Worm (Caenorhabditis elegans) whole organism, dauer: ENCODE measurements around the gene tbx-43.

Source experiments
- unc-62 ChIP-seq: sonication (generic microtip); optimal IDR thresholded peaks from 2 replicates; lab custom pipeline; 2017; ENCODE audit warnings: missing biosample characterization, missing genetic modification reagents, missing genetic modification characterization

tbx-43 gene

DNA sequence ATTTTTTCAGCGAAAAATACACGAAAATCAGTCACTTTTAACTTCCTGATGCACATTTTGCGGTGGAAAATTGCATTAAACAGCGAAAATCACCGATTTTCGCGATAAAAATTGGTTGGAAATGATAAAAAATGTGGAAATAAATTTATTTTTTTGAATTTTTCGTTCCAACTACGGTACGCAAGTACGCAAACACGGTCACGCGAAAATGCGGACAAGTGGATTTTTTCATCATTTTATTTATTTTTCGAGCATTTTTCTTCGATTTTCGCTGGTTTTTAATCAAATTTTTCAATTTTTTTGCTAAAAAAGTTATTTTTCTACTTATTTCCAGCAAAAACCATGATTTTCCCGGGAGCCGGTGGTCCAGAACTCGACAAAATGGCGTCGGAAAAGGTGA lies 7.6 kb upstream of the tbx-43 start, which contains the start of gene Y39A3CL.3:
TSS of gene Y39A3CL.3 (plus strand) at position 335 of the 400 bp plus-strand sequence.
- TF ChIP-seq unc-62 (GFP tag; lab: Kevin White, UChicago), result no peak

DNA sequence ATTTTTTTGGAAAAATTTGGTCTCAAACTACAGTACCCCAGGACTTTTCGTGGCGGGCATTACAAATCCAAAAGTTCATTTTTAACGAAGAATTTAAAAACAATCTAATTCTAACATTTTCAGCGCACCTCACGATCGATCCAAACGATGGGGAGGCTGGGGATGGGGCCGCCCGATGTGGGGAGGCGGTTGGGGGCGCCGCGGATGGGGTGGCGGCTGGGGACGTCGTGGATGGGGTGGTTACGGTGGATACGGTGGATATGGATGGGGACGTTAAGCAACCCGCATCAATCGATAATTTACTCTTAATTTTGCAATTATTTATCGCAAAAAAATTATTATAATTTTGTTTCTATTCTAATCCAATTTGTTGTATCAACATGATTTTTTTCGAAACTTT lies 5.4 kb downstream of the tbx-43 start:
- TF ChIP-seq unc-62 (GFP tag; lab: Kevin White, UChicago), result no peak

- no peak for TF ChIP-seq unc-62 (GFP tag; lab: Kevin White, UChicago)
Observed at ce11 chrIII:1763222-1763621, 6.7 kb downstream of the tbx-43 start, which contains the start of gene cnc-6. cnc-6 (plus strand) TSS chrIII:1763522.

DNA sequence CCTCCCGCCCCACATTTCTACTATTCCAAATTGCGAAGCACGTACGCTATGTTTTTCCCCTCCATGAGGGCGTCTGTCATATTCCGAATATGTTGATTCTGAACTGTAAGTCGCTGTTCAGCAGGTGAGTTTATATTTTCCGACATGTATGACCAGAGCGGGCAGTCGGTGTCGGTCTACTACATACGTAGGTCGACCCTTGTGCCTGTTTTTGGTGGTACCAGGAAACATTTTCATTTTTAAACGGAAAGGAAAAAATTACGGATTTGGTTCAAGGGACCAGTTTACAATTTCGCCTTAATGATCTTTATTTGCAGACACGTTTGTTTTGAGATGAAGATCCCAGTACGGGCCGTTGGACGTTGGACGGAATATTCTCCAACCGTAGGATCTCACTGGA lies 11.3 kb downstream of the tbx-43 start, which contains the start of gene Y46E12A.2:
TSS of gene Y46E12A.2 (plus strand) at position 301 of the 400 bp plus-strand sequence.
- TF ChIP-seq unc-62 (GFP tag; lab: Kevin White, UChicago), result no peak

ce11 chrIII:1758151-1758550 lies 11.7 kb downstream of the tbx-43 start, which contains the start of gene Y46E12A.5:
Y46E12A.5 (minus strand) TSS chrIII:1758251.
- no peak for TF ChIP-seq unc-62 (GFP tag; lab: Kevin White, UChicago)

- no peak for TF ChIP-seq unc-62 (GFP tag; lab: Kevin White, UChicago)
Observed at ce11 chrIII:1754842-1755241, 15.1 kb downstream of the tbx-43 start, which contains the start of gene Y46E12A.3. Y46E12A.3 (minus strand) TSS chrIII:1754942.

DNA sequence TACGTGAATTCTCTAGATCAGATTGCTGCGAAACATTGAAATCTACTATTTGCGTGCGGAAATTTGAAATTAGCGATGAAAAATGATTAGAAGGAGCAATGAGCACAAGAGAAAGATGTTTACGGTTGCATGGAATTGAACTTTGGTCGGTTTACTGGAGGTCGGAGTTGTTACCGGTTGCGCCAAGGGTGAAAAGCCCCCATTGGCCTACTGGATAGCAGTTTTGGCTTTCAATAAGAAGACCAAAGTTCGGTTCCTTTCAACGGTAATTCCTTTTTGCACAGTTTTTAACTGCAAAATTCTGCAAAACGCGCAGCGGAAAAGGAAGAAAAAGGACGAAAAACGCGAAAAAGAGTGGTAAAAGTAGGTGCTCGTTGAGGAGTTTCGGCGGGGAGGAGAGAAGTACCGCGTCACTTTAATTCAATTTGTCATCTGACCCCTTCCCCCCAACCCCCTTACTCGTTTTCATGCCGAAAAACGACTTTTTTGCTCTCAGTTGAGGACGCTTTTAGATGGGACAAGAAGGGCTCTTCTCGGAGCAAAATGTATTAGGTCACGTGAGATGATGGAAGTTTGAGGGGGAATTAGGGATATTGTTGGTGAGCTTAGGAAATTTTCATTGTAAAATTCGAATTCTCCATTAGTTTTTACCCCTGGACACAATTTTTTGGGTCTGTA lies 24.3 kb downstream of the tbx-43 start:
- no peak for TF ChIP-seq unc-62 (GFP tag; lab: Kevin White, UChicago)

DNA sequence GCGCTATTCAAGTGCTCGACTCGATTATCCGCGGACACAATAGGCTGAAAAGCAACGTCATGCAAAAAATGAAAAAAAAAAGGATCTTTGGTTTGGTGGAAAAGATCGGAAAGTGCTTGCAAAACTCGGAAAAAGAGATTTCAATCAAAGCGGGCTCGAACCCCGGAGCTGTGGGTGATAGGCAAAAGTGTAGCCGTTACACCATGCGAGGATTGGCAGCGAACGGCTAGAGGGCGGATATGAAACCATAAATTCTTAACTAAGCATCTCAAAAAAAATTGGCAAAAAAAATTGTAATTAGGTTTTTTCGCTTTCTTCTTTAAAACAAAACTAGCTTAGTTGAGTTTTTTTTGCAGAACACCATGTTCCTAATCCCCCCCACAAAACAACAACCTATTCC lies 25.4 kb downstream of the tbx-43 start:
- no peak for TF ChIP-seq unc-62 (GFP tag; lab: Kevin White, UChicago)

ce11 chrIII:1743488-1744020 lies 26.3 kb downstream of the tbx-43 start:
- no peak for TF ChIP-seq unc-62 (GFP tag; lab: Kevin White, UChicago)

- TF ChIP-seq unc-62 (GFP tag; lab: Kevin White, UChicago), result no peak
Observed at ce11 chrIII:1743081-1743480, 26.8 kb downstream of the tbx-43 start.

ce11 chrIII:1733412-1733811 lies 36.5 kb downstream of the tbx-43 start:
- TF ChIP-seq unc-62 (GFP tag; lab: Kevin White, UChicago), result no peak

- TF ChIP-seq unc-62 (GFP tag; lab: Kevin White, UChicago), result no peak
Observed at ce11 chrIII:1733001-1733400, 36.9 kb downstream of the tbx-43 start, which contains the start of gene ser-4. ser-4 (minus strand) TSS chrIII:1733101.

DNA sequence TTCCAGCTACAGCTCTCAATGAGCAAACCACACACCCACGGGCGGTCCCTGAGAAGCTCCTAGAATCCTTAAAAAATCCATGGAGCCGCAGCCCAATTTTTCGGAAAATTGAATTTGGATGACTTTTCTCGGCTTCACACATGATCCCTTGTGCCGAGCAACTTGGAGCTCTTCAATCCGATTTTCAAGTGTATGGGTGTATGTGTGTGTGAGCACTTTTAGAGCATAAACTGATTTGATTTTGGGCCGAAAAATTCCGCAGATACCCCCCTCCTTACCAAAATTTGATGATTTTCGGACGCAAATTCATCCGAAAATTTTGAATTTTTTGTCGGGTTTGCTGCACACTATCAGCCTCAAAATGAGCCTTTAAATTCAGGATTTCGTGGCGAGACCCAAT lies 38.0 kb downstream of the tbx-43 start:
- no peak for TF ChIP-seq unc-62 (GFP tag; lab: Kevin White, UChicago)

ce11 chrIII:1718800-1719199 lies 51.1 kb downstream of the tbx-43 start:
- TF ChIP-seq unc-62 (GFP tag; lab: Kevin White, UChicago), result no peak

DNA sequence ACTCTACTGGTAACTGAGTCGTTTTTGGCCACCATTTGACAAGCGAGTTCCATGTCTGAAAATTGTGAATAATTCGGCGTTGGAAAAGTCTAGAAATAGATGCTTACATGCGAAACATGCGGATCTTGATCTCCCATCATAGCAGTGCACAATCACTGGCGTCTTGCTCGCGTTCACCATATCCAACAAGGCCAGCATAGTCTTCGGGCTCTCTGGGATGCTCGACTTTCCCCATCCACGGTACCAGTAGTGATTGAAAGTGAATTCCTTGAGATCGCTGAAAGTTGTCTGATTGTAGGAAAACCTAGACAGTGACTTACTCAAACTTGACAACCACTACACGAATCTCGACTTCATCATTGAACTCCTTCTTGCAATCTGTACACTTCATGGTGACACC lies 52.1 kb downstream of the tbx-43 start:
- TF ChIP-seq unc-62 (GFP tag; lab: Kevin White, UChicago), result no peak
